Worm (Caenorhabditis elegans): ENCODE data around the gene gly-4.

Gene gly-4

ce11 chrV:19897982-19898381 is 2.8 kb upstream of the gly-4 start:
- TF ChIP-seq zim-3 (tag; optimal IDR thresholded peaks at IDR 0.05) (no peak), bed-2 (GFP tag; IDR thresholded peaks at IDR 0.05) (no peak), attf-5 (GFP tag; optimal IDR thresholded peaks at IDR 0.05) (no peak), mes-4 (tag; optimal IDR thresholded peaks at IDR 0.05) (no peak), him-1 (tag; optimal IDR thresholded peaks at IDR 0.05) (no peak), F57A8.1 (GFP tag; optimal IDR thresholded peaks at IDR 0.05) (no peak), F55B11.4 (tag; optimal IDR thresholded peaks at IDR 0.05; ENCODE audit: borderline replicate concordance, insufficient read depth) (no peak), hlh-12 (tag; optimal IDR thresholded peaks at IDR 0.05) (no peak), snpc-4 (GFP tag; optimal IDR thresholded peaks at IDR 0.05) (no peak), snpc-4 (tag; optimal IDR thresholded peaks at IDR 0.05) (no peak), ceh-58 (GFP tag; IDR thresholded peaks at IDR 0.05) (no peak), T07F8.4 (tag; optimal IDR thresholded peaks at IDR 0.05) (no peak), lag-1 (GFP tag; IDR thresholded peaks at IDR 0.05) (no peak), pbrm-1 (GFP tag; IDR thresholded peaks at IDR 0.05) (no peak), F22D6.2 (tag; optimal IDR thresholded peaks at IDR 0.05) (no peak)

ce11 chrV:19897557-19897956 is 2.4 kb upstream of the gly-4 start:
- TF ChIP-seq attf-3 (GFP tag; conservative IDR thresholded peaks at IDR 0.05) (no peak), K12H6.12 (tag; optimal IDR thresholded peaks at IDR 0.05) (peak; percentile 18), let-607 (tag; optimal IDR thresholded peaks at IDR 0.05) (peak; percentile 29 to 63), cebp-1 (GFP tag; IDR thresholded peaks at IDR 0.05) (no peak), cebp-1 (tag; optimal IDR thresholded peaks at IDR 0.05) (peak; percentile 30), ztf-26 (tag; optimal IDR thresholded peaks at IDR 0.05) (no peak), hmg-1.2 (GFP tag; IDR thresholded peaks at IDR 0.05) (peak; percentile 59; the same call in 1 of the 2 replicates), lin-35 (GFP tag; optimal IDR thresholded peaks at IDR 0.05) (peak in 1 of 3 experiments; percentile 25), madf-10 (tag; optimal IDR thresholded peaks at IDR 0.05) (no peak), ceh-27 (GFP tag; optimal IDR thresholded peaks at IDR 0.05) (peak; percentile 22)

- no peak for TF ChIP-seq let-607 (tag; optimal IDR thresholded peaks at IDR 0.05)
- TF ChIP-seq ZK185.1 (tag; optimal IDR thresholded peaks at IDR 0.05; ENCODE audit: poor library complexity, severe bottlenecking), result no peak
- TF ChIP-seq repo-1 (tag; optimal IDR thresholded peaks at IDR 0.05), result no peak
- no peak for TF ChIP-seq dpl-1 (GFP tag; optimal IDR thresholded peaks at IDR 0.05)
- no peak for TF ChIP-seq hmg-1.2 (GFP tag; IDR thresholded peaks at IDR 0.05)
- TF ChIP-seq lsl-1 (GFP tag; optimal IDR thresholded peaks at IDR 0.05), result no peak
- no peak for TF ChIP-seq attf-3 (GFP tag; conservative IDR thresholded peaks at IDR 0.05)
- TF ChIP-seq lin-35 (GFP tag; optimal IDR thresholded peaks at IDR 0.05), result no peak
- TF ChIP-seq K12H6.12 (tag; optimal IDR thresholded peaks at IDR 0.05), result no peak
- no peak for TF ChIP-seq B0035.1 (tag; optimal IDR thresholded peaks at IDR 0.05)
- no peak for TF ChIP-seq sea-2 (GFP tag; IDR thresholded peaks at IDR 0.05)
- TF ChIP-seq ztf-28 (GFP tag; IDR thresholded peaks at IDR 0.05), result no peak
- no peak for TF ChIP-seq ceh-100 (GFP tag; IDR thresholded peaks at IDR 0.05)
- no peak for TF ChIP-seq ceh-91 (GFP tag; IDR thresholded peaks at IDR 0.05)
Observed at ce11 chrV:19882916-19883315, 12.2 kb downstream of the gly-4 start, which contains the start of gene Y116F11B.13. Gene Y116F11B.13 (plus strand): TSS chrV:19883216.

- TF ChIP-seq attf-3 (GFP tag; conservative IDR thresholded peaks at IDR 0.05) (no peak), rpc-1 (optimal IDR thresholded peaks at IDR 0.05) (no peak), rpc-1 (tag; optimal IDR thresholded peaks at IDR 0.05) (no peak), madf-3 (GFP tag; IDR thresholded peaks at IDR 0.05) (no peak), nhr-27 (tag; optimal IDR thresholded peaks at IDR 0.05) (no peak)
Observed at ce11 chrV:19867883-19868282, 27.3 kb downstream of the gly-4 start, which contains the start of gene Y116F11B.9. Gene Y116F11B.9 (minus strand): TSS chrV:19867983.
